Worm (Caenorhabditis elegans) whole organism, mixed stage, embryonic: ENCODE measurements around the gene sru-16.
"Not testable (repeated sequence)": the region's sequence is repeated elsewhere in the genome, so short reads cannot be mapped to it uniquely, and the experiment has no call there.

ENCODE experiments used
- M03D4.4 ChIP-seq: sonication (generic microtip); optimal IDR thresholded peaks from 2 replicates; lab custom pipeline; 2017; ENCODE audit warnings: mild to moderate bottlenecking, missing genetic modification characterization, missing compliant biosample characterization
- blmp-1 ChIP-seq: fragments of 150-350 bp; optimal IDR thresholded peaks from 2 replicates; lab custom pipeline; 2014; ENCODE audit warnings: missing biosample characterization, missing genetic modification characterization
- ceh-39 ChIP-seq: fragments of 150-350 bp; optimal IDR thresholded peaks from 2 replicates; lab custom pipeline; 2014; ENCODE audit warnings: missing biosample characterization, missing genetic modification characterization
- ceh-43 ChIP-seq: fragments of 200-800 bp; sonication (Bioruptor generic); optimal IDR thresholded peaks from 2 replicates; lab custom pipeline; 2018; ENCODE audit warnings: mild to moderate bottlenecking, missing genetic modification characterization, moderate library complexity, missing compliant biosample characterization
- ceh-83 ChIP-seq: fragments of 200-800 bp; sonication (Bioruptor generic); optimal IDR thresholded peaks from 2 replicates; lab custom pipeline; 2018; ENCODE audit warnings: mild to moderate bottlenecking, missing genetic modification characterization, missing compliant biosample characterization
- ces-1 ChIP-seq: fragments of 150-350 bp; optimal IDR thresholded peaks from 2 replicates; lab custom pipeline; 2014; ENCODE audit warnings: missing biosample characterization, missing genetic modification reagents, missing genetic modification characterization
- cnd-1 ChIP-seq: fragments of 200-800 bp; sonication (Bioruptor generic); optimal IDR thresholded peaks from 2 replicates; lab custom pipeline; 2018; ENCODE audit warnings: mild to moderate bottlenecking, missing genetic modification characterization, missing compliant biosample characterization
- elt-1 ChIP-seq: sonication (generic microtip); optimal IDR thresholded peaks from 2 replicates; lab custom pipeline; 2017; ENCODE audit warnings: missing genetic modification characterization, mild to moderate bottlenecking, missing compliant biosample characterization, antibody characterized with exemption, moderate library complexity, borderline replicate concordance; ENCODE audit not compliant: insufficient read depth
- elt-3 ChIP-seq: fragments of 150-350 bp; optimal IDR thresholded peaks from 2 replicates; lab custom pipeline; 2014; ENCODE audit warnings: missing biosample characterization, missing genetic modification characterization
- flh-1 ChIP-seq: fragments of 200-800 bp; sonication (Bioruptor generic); optimal IDR thresholded peaks from 2 replicates; lab custom pipeline; 2018; ENCODE audit warnings: mild to moderate bottlenecking, missing genetic modification characterization, moderate library complexity, missing compliant biosample characterization
- ham-2 ChIP-seq: fragments of 200-800 bp; sonication (Bioruptor generic); optimal IDR thresholded peaks from 2 replicates; lab custom pipeline; 2018; ENCODE audit warnings: mild to moderate bottlenecking, missing genetic modification characterization, missing compliant biosample characterization
- hlh-1 ChIP-seq: fragments of 150-350 bp; optimal IDR thresholded peaks from 2 replicates; lab custom pipeline; 2014; ENCODE audit warnings: missing biosample characterization, missing genetic modification reagents, missing genetic modification characterization
- lin-13 ChIP-seq: fragments of 150-350 bp; optimal IDR thresholded peaks from 2 replicates; lab custom pipeline; 2014; ENCODE audit warnings: missing biosample characterization, missing genetic modification characterization
- lin-32 ChIP-seq: fragments of 200-800 bp; sonication (Bioruptor generic); optimal IDR thresholded peaks from 2 replicates; lab custom pipeline; 2018; ENCODE audit warnings: mild to moderate bottlenecking, missing genetic modification characterization, missing compliant biosample characterization
- lsy-2 ChIP-seq: fragments of 150-350 bp; optimal IDR thresholded peaks from 2 replicates; lab custom pipeline; 2014; ENCODE audit warnings: missing biosample characterization, missing genetic modification characterization
- mab-5 ChIP-seq: fragments of 150-350 bp; optimal IDR thresholded peaks from 2 replicates; lab custom pipeline; 2014; ENCODE audit warnings: missing biosample characterization, missing genetic modification characterization
- mep-1 ChIP-seq: fragments of 150-350 bp; optimal IDR thresholded peaks from 2 replicates; lab custom pipeline; 2017; ENCODE audit warnings: missing biosample characterization, missing genetic modification reagents, missing genetic modification characterization, inconsistent platforms
- mls-2 ChIP-seq: sonication (generic microtip); optimal IDR thresholded peaks from 2 replicates; lab custom pipeline; 2016; ENCODE audit warnings: mild to moderate bottlenecking, missing genetic modification characterization, moderate library complexity, missing compliant biosample characterization
- nhr-12 ChIP-seq: fragments of 150-350 bp; optimal IDR thresholded peaks from 2 replicates; lab custom pipeline; 2014; ENCODE audit warnings: missing biosample characterization, missing genetic modification characterization
- nhr-2 ChIP-seq: fragments of 150-350 bp; optimal IDR thresholded peaks from 2 replicates; lab custom pipeline; 2014; ENCODE audit warnings: missing biosample characterization, missing genetic modification characterization
- nhr-237 ChIP-seq: fragments of 150-350 bp; optimal IDR thresholded peaks from 2 replicates; lab custom pipeline; 2014; ENCODE audit warnings: missing biosample characterization, missing genetic modification characterization
- nhr-28 ChIP-seq: fragments of 150-350 bp; optimal IDR thresholded peaks from 2 replicates; lab custom pipeline; 2014; ENCODE audit warnings: missing biosample characterization, missing genetic modification characterization
- nhr-76 ChIP-seq: sonication (generic microtip); optimal IDR thresholded peaks from 2 replicates; lab custom pipeline; 2017; ENCODE audit warnings: missing biosample characterization, missing genetic modification characterization
- sem-2 ChIP-seq: fragments of 200-800 bp; sonication (Bioruptor generic); optimal IDR thresholded peaks from 2 replicates; lab custom pipeline; 2018; ENCODE audit warnings: mild to moderate bottlenecking, missing genetic modification characterization, missing compliant biosample characterization
- snpc-4 ChIP-seq: fragments of 150-350 bp; optimal IDR thresholded peaks from 2 replicates; lab custom pipeline; 2014; ENCODE audit warnings: missing biosample characterization, missing genetic modification characterization
- sptf-1 ChIP-seq: sonication (generic microtip); optimal IDR thresholded peaks from 2 replicates; lab custom pipeline; 2017; ENCODE audit warnings: mild to moderate bottlenecking, missing genetic modification characterization, moderate library complexity, missing compliant biosample characterization
- tbx-8 ChIP-seq: fragments of 200-800 bp; sonication (Bioruptor generic); optimal IDR thresholded peaks from 2 replicates; lab custom pipeline; 2018; ENCODE audit warnings: mild to moderate bottlenecking, missing genetic modification characterization, moderate library complexity, missing compliant biosample characterization
- unc-120 ChIP-seq: sonication (generic microtip); optimal IDR thresholded peaks from 2 replicates; lab custom pipeline; 2017; ENCODE audit warnings: missing genetic modification characterization, missing compliant biosample characterization; ENCODE audit not compliant: poor library complexity, severe bottlenecking
- unc-39 ChIP-seq: fragments of 150-350 bp; optimal IDR thresholded peaks from 2 replicates; lab custom pipeline; 2014; ENCODE audit warnings: missing biosample characterization, missing genetic modification characterization
- unc-62 ChIP-seq: fragments of 150-350 bp; optimal IDR thresholded peaks from 2 replicates; lab custom pipeline; 2014; ENCODE audit warnings: missing biosample characterization, missing genetic modification reagents, missing genetic modification characterization
- zip-8 ChIP-seq: fragments of 150-350 bp; optimal IDR thresholded peaks from 2 replicates; lab custom pipeline; 2014; ENCODE audit warnings: missing biosample characterization, missing genetic modification characterization
- ztf-11 ChIP-seq: fragments of 150-350 bp; optimal IDR thresholded peaks from 2 replicates; lab custom pipeline; 2014; ENCODE audit warnings: missing biosample characterization, missing genetic modification characterization

Gene sru-16

DNA sequence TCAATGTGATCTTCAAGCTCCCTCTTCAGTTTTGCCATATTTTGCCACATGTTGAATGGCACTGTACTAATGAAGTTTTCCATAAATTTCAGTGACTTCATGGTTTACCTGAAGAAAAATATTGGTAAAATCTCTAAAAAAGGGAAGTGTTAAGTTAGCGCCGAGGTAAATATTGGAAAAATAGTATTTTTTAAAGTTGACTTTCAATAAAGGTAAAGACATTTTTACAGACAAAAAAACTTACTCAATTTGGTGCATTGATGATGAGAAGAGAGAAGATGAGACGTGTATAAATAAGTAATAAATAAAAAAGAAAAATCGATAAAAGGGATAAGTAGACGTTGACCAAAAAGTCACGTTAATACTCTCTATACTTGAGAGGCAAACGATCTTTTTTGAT lies 18.8 kb downstream of the sru-16 start, which contains the start of gene Y45F10B.9:
Y45F10B.9 (minus strand) TSS at position 101 of the 400 bp plus-strand sequence.
- TF ChIP-seq sptf-1, nhr-28, mep-1 (tag; lab: Kevin White, UChicago): not testable (repeated sequence)

DNA sequence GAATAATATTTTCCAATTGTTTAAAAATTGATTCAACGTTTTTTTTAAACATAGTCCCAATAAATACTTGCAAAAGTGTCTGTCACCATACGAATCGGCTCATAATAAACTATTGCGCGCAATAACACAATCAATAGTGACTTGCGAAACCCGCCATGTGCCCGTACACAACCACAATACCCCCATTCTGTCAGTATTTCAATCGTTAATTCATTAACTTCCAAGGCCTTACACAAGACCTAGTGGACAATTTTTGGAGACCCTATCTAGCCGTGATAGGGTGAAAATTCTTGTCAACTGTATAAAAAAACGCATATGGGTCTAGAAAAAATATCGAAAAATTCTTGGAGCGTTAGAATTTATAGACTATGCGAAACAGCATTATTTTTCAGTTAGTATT lies 21.6 kb downstream of the sru-16 start:
- TF ChIP-seq mls-2 (tag; lab: Kevin White, UChicago) (no peak), ceh-39 (no peak), ceh-83 (GFP tag; lab: Kevin White, UChicago) (no peak), cnd-1 (tag; lab: Kevin White, UChicago) (no peak), lin-13 (tag; lab: Kevin White, UChicago) (no peak), lin-32 (GFP tag; lab: Kevin White, UChicago) (no peak), ztf-11 (no peak), mab-5 (no peak), M03D4.4 (tag; lab: Kevin White, UChicago) (no peak)

DNA sequence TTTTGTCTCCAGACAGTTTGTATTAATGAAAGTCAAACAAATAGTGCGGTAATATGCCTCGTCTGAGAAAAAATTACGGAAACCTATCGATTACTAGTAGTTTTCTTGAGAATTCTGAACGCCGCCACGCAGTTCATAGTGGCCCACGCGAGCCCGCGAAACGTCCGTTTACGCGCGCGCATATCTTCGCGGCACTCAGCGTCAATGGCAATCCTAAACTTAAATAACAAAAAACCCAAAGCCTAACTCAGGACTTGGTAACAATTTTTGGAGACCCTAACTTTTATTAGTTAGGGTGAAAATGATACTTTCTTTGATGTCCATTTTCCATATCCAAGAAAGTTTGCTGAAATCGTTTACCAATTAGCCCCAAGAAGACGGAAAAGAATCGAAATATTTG lies 22.4 kb downstream of the sru-16 start:
- TF ChIP-seq nhr-12 (tag; lab: Kevin White, UChicago): no peak
- TF ChIP-seq zip-8 (tag; lab: Kevin White, UChicago): no peak
- TF ChIP-seq snpc-4 (tag; lab: Kevin White, UChicago): no peak
- no peak for TF ChIP-seq lin-32 (GFP tag; lab: Kevin White, UChicago)
- TF ChIP-seq unc-120 (tag; lab: Kevin White, UChicago): no peak
- no peak for TF ChIP-seq M03D4.4 (tag; lab: Kevin White, UChicago)
- no peak for TF ChIP-seq sptf-1 (tag; lab: Kevin White, UChicago)
- no peak for TF ChIP-seq nhr-2
- no peak for TF ChIP-seq nhr-28 (tag; lab: Kevin White, UChicago)
- no peak for TF ChIP-seq ceh-83 (GFP tag; lab: Kevin White, UChicago)
- TF ChIP-seq elt-3 (tag; lab: Kevin White, UChicago): no peak
- no peak for TF ChIP-seq nhr-76 (tag; lab: Kevin White, UChicago)
- no peak for TF ChIP-seq elt-1
- no peak for TF ChIP-seq flh-1
- TF ChIP-seq lsy-2: no peak
- no peak for TF ChIP-seq ztf-11

DNA sequence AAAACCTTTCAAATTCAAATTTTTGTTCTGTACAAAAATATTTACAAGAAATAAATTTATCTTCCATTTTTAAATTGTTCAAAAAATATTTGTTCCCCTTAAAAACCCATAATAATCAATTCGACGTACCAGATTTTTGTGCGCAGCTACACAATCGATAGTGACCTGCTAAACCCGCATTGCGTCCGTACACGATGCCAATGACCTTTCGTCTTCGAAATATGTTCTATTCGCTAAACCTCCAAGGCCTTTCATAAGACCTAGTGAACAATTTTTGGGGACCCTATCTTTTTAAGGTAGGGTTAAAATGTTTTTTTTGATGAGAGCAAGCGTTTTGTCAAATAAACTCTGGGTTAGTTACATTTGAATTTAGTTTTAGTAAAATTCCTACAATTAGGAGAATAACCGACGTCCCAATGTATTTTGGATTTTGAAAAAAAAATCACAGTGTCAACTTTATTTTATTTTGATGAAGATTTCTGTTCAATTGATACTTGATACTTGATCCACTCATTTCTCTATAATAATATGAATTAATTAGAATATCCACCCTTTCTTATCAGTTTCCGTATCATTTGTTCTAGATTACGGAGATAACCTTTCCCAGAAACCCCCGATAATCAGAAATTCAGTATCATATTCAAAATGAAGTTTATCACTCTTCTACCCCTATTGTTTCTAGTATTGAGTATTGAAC lies 23.1 kb downstream of the sru-16 start, which contains the start of gene Y45F10B.59:
Y45F10B.59 (plus strand) TSS at position 647 of the 697 bp plus-strand sequence.
- TF ChIP-seq cnd-1 (tag; lab: Kevin White, UChicago) (no peak), nhr-28 (tag; lab: Kevin White, UChicago) (no peak), nhr-237 (tag; lab: Kevin White, UChicago) (no peak), nhr-76 (tag; lab: Kevin White, UChicago) (no peak)

DNA sequence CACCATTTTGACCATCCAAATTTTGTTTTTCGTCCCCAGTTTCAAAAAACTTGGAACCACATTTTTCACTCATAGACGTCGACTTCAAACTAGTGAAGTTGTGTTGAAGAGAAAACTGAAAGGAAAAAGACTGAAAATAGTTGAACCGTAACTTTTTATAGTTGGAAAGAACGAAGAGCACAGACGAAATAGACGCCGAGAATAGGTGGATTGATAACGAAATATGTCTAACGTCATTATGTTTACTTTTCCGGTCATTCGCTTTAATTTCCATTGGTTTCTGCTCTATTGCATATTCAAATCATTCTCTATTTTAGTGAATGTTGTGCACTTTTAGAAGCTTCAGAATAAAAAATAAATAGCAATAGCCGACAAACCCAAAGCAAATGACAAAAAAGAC lies 30.7 kb downstream of the sru-16 start, which contains the start of gene C08F11.13:
C08F11.13 (minus strand) TSS at position 138 of the 400 bp plus-strand sequence.
- TF ChIP-seq lin-13 (tag; lab: Kevin White, UChicago) (no peak), cnd-1 (tag; lab: Kevin White, UChicago) (no peak), unc-39 (tag; lab: Kevin White, UChicago) (no peak), M03D4.4 (tag; lab: Kevin White, UChicago) (no peak), snpc-4 (tag; lab: Kevin White, UChicago) (no peak), lin-32 (GFP tag; lab: Kevin White, UChicago) (no peak), mep-1 (tag; lab: Kevin White, UChicago) (no peak), mab-5 (no peak), blmp-1 (tag; lab: Kevin White, UChicago) (no peak), elt-3 (tag; lab: Kevin White, UChicago) (no peak), ceh-43 (GFP tag; lab: Kevin White, UChicago) (no peak), ces-1 (GFP tag; lab: Kevin White, UChicago) (no peak)

DNA sequence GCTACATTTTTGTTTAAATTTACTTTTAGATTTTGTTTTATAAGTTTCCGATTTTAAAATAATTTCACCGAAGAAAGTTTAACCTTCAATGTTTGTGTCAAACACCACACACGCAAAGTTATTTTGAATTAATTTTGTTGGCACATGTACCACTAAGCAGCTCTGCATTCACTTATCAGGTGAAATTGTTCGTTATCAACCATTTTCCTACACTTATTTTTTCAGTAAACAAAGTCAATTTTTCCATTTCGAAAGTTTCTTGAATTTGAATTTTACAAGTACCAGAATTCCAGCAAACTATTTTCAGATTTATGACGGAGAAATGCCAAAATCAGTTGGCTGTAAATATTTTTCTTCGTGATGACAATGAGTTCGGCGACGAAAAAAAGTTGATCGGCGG lies 40.1 kb downstream of the sru-16 start, which contains the start of gene C08F11.3:
C08F11.3 (plus strand) TSS at position 301 of the 400 bp plus-strand sequence.
- TF ChIP-seq ham-2 (GFP tag; lab: Kevin White, UChicago) (no peak), elt-1 (no peak), sem-2 (GFP tag; lab: Kevin White, UChicago) (no peak), blmp-1 (tag; lab: Kevin White, UChicago) (no peak), nhr-28 (tag; lab: Kevin White, UChicago) (no peak), unc-120 (tag; lab: Kevin White, UChicago) (no peak), elt-3 (tag; lab: Kevin White, UChicago) (no peak), tbx-8 (GFP tag; lab: Kevin White, UChicago) (no peak), mls-2 (tag; lab: Kevin White, UChicago) (no peak), ceh-43 (GFP tag; lab: Kevin White, UChicago) (no peak), unc-62 (no peak), ztf-11 (no peak), unc-39 (tag; lab: Kevin White, UChicago) (no peak), hlh-1 (tag; lab: Kevin White, UChicago) (no peak), nhr-2 (no peak), ces-1 (GFP tag; lab: Kevin White, UChicago) (no peak), lin-13 (tag; lab: Kevin White, UChicago) (no peak), mab-5 (no peak)
